ENCODE assay signal across 1 fruit fly cellular context in genomic region chr2L:3787028-3787427, dm6.
TF ChIP-seq lines count a peak whose summit lies in the region.

TSS of gene bark (plus strand) at chr2L:3787167.

TF ChIP-seq in whole organism, embryonic, 481 proteins besides CTCF, POLR2A, EP300 and RAD21 (continued from another document):
- peak; percentile 17 for TF ChIP-seq sug (tag; optimal IDR thresholded peaks at IDR 0.05; lab: Kevin White, UChicago)
- peak; percentile 64 for TF ChIP-seq sqz (GFP tag; optimal IDR thresholded peaks at IDR 0.05; lab: Kevin White, UChicago)
- peak; percentile 43 for TF ChIP-seq bigmax (GFP tag; optimal IDR thresholded peaks at IDR 0.05; lab: Kevin White, UChicago)
- TF ChIP-seq CG6254 (GFP tag; optimal IDR thresholded peaks at IDR 0.05; lab: Kevin White, UChicago): no peak
- peak; percentile 30 for TF ChIP-seq CG3281 (GFP tag; optimal IDR thresholded peaks at IDR 0.05; lab: Kevin White, UChicago)
- TF ChIP-seq otp (GFP tag; IDR thresholded peaks at IDR 0.05; lab: Robert Waterston, UW): peak; percentile 20; the same call in 1 of the 3 replicates
- TF ChIP-seq CG14014 (GFP tag; IDR thresholded peaks at IDR 0.05; lab: Robert Waterston, UW): peak; percentile 9; the same call in 1 of the 2 replicates
- peak; percentile 46 for TF ChIP-seq unc-4 (GFP tag; IDR thresholded peaks at IDR 0.05; lab: Robert Waterston, UW; ENCODE audit: partially characterized antibody)
- no peak for TF ChIP-seq kah (GFP tag; optimal IDR thresholded peaks at IDR 0.05; lab: Kevin White, UChicago)
- no peak for TF ChIP-seq CG10565 (GFP tag; optimal IDR thresholded peaks at IDR 0.05; lab: Kevin White, UChicago)
- peak; percentile 56; the same call in 2 of the 3 replicates for TF ChIP-seq ci (GFP tag; IDR thresholded peaks at IDR 0.05; lab: Robert Waterston, UW)
- no peak for TF ChIP-seq Atf6 (GFP tag; IDR thresholded peaks at IDR 0.05; lab: Robert Waterston, UW)
- peak; percentile 17 for TF ChIP-seq ftz-f1 (GFP tag; optimal IDR thresholded peaks at IDR 0.05; lab: Kevin White, UChicago)
- TF ChIP-seq CG2120 (GFP tag; optimal IDR thresholded peaks at IDR 0.05; lab: Kevin White, UChicago): peak; percentile 13
- TF ChIP-seq CG15011 (GFP tag; optimal IDR thresholded peaks at IDR 0.05; lab: Kevin White, UChicago): no peak
- peak; percentile 55 for TF ChIP-seq onecut (GFP tag; IDR thresholded peaks at IDR 0.05; lab: Robert Waterston, UW)
- peak; percentile 14 for TF ChIP-seq sd (tag; optimal IDR thresholded peaks at IDR 0.05; lab: Kevin White, UChicago)
- no peak for TF ChIP-seq trh (GFP tag; optimal IDR thresholded peaks at IDR 0.05; lab: Kevin White, UChicago)
- TF ChIP-seq CG7987 (GFP tag; optimal IDR thresholded peaks at IDR 0.05; lab: Kevin White, UChicago): peak; percentile 25
- peak; percentile 34; the same call in 1 of the 2 replicates for TF ChIP-seq NFAT (GFP tag; IDR thresholded peaks at IDR 0.05; lab: Robert Waterston, UW)
- TF ChIP-seq CG14441 (GFP tag; IDR thresholded peaks at IDR 0.05; lab: Robert Waterston, UW): 0 out of 2 replicates have a peak, but pooled peaks have one; percentile 31
- TF ChIP-seq Scr (GFP tag; IDR thresholded peaks at IDR 0.05; lab: Robert Waterston, UW; ENCODE audit: partially characterized antibody): peak; percentile 21; the same call in 1 of the 2 replicates
- no peak for TF ChIP-seq Asciz (GFP tag; optimal IDR thresholded peaks at IDR 0.05; lab: Kevin White, UChicago)
- TF ChIP-seq CG5180 (GFP tag; optimal IDR thresholded peaks at IDR 0.05; lab: Kevin White, UChicago): peak; percentile 78
- TF ChIP-seq GATAe (GFP tag; conservative IDR thresholded peaks at IDR 0.05; lab: Robert Waterston, UW): no peak
- TF ChIP-seq Jarid2 (GFP tag; optimal IDR thresholded peaks at IDR 0.05; lab: Kevin White, UChicago): peak; percentile 91
- peak; percentile 27 for TF ChIP-seq CG17385 (GFP tag; optimal IDR thresholded peaks at IDR 0.05; lab: Kevin White, UChicago)
- peak; percentile 58; the same call in 1 of the 2 replicates for TF ChIP-seq chm (GFP tag; IDR thresholded peaks at IDR 0.05; lab: Robert Waterston, UW)
TF ChIP-seq in whole organism, embryonic: peak in this region for 76.
